Worm (Caenorhabditis elegans) whole organism, late embryonic: ENCODE results near the gene fbxb-19.

Experiments
- C38D4.7 ChIP-seq: fragments of 200-800 bp; sonication (Bioruptor generic); optimal IDR thresholded peaks from 2 replicates; lab custom pipeline; 2018; ENCODE audit warnings: mild to moderate bottlenecking, missing genetic modification characterization, moderate library complexity, missing compliant biosample characterization
- ahr-1 ChIP-seq: sonication (generic microtip); optimal IDR thresholded peaks from 2 replicates; lab custom pipeline; 2016; ENCODE audit warnings: missing genetic modification characterization, missing compliant biosample characterization
- ama-1 ChIP-seq: fragments of 150-350 bp; optimal IDR thresholded peaks from 2 replicates; lab custom pipeline; 2014
- ceh-14 ChIP-seq: sonication (generic microtip); optimal IDR thresholded peaks from 2 replicates; lab custom pipeline; 2016; ENCODE audit warnings: missing genotype, missing genetic modification characterization, missing compliant biosample characterization
- ceh-18 ChIP-seq: sonication (generic microtip); optimal IDR thresholded peaks from 2 replicates; lab custom pipeline; 2016; ENCODE audit warnings: missing genetic modification characterization, missing compliant biosample characterization
- ceh-19 ChIP-seq: fragments of 200-800 bp; sonication (Bioruptor generic); optimal IDR thresholded peaks from 2 replicates; lab custom pipeline; 2018; ENCODE audit warnings: mild to moderate bottlenecking, missing genetic modification characterization, missing compliant biosample characterization
- ceh-30 ChIP-seq: fragments of 150-350 bp; optimal IDR thresholded peaks from 2 replicates; lab custom pipeline; 2014; ENCODE audit warnings: missing biosample characterization, missing genetic modification characterization
- ceh-31 ChIP-seq: sonication (generic microtip); optimal IDR thresholded peaks from 2 replicates; lab custom pipeline; 2016; ENCODE audit warnings: missing genetic modification characterization, missing compliant biosample characterization
- ceh-45 ChIP-seq: fragments of 200-800 bp; sonication (Bioruptor generic); IDR thresholded peaks from 2 replicates; pipeline ENCODE4 v1.3.6; 2022; ENCODE audit warnings: missing genetic modification reagents, missing genetic modification characterization, missing compliant biosample characterization
- ceh-9 ChIP-seq: sonication (generic microtip); optimal IDR thresholded peaks from 2 replicates; lab custom pipeline; 2016; ENCODE audit warnings: mild to moderate bottlenecking, missing genetic modification characterization, inconsistent platforms, missing compliant biosample characterization
- dmd-4 ChIP-seq: sonication (generic microtip); optimal IDR thresholded peaks from 2 replicates; lab custom pipeline; 2016; ENCODE audit warnings: borderline replicate concordance, missing genetic modification characterization, missing compliant biosample characterization
- dve-1 ChIP-seq: sonication (generic microtip); optimal IDR thresholded peaks from 2 replicates; lab custom pipeline; 2017; ENCODE audit warnings: antibody characterized with exemption, mild to moderate bottlenecking, missing genetic modification characterization, missing compliant biosample characterization
- elt-2 ChIP-seq: sonication (generic microtip); optimal IDR thresholded peaks from 2 replicates; lab custom pipeline; 2016; ENCODE audit warnings: missing genetic modification reagents, missing genetic modification characterization, missing compliant biosample characterization
- eyg-1 ChIP-seq: sonication (generic microtip); optimal IDR thresholded peaks from 2 replicates; lab custom pipeline; 2016; ENCODE audit warnings: missing genotype, missing genetic modification characterization, missing compliant biosample characterization
- gmeb-2 ChIP-seq: sonication (generic microtip); optimal IDR thresholded peaks from 2 replicates; lab custom pipeline; 2016; ENCODE audit warnings: missing genetic modification characterization, inconsistent platforms, missing compliant biosample characterization
- hlh-30 ChIP-seq: sonication (generic microtip); optimal IDR thresholded peaks from 2 replicates; lab custom pipeline; 2017; ENCODE audit warnings: antibody characterized with exemption, missing genetic modification characterization, missing compliant biosample characterization; ENCODE audit not compliant: insufficient read depth
- hlh-6 ChIP-seq: sonication (generic microtip); optimal IDR thresholded peaks from 2 replicates; lab custom pipeline; 2016; ENCODE audit warnings: missing genotype, missing genetic modification characterization, missing compliant biosample characterization
- hlh-8 ChIP-seq: sonication (generic microtip); optimal IDR thresholded peaks from 2 replicates; lab custom pipeline; 2016; ENCODE audit warnings: missing genotype, missing genetic modification characterization, missing compliant biosample characterization
- mec-3 ChIP-seq: sonication (generic microtip); optimal IDR thresholded peaks from 2 replicates; lab custom pipeline; 2016; ENCODE audit warnings: borderline replicate concordance, missing genetic modification characterization, missing compliant biosample characterization
- nfya-1 ChIP-seq: sonication (generic microtip); optimal IDR thresholded peaks from 2 replicates; lab custom pipeline; 2017; ENCODE audit warnings: missing genetic modification characterization, mild to moderate bottlenecking, missing compliant biosample characterization, antibody characterized with exemption, moderate library complexity
- nhr-11 ChIP-seq: fragments of 150-350 bp; optimal IDR thresholded peaks from 2 replicates; lab custom pipeline; 2014; ENCODE audit warnings: missing biosample characterization, missing genetic modification characterization
- nhr-232 ChIP-seq: sonication (generic microtip); optimal IDR thresholded peaks from 2 replicates; lab custom pipeline; 2016; ENCODE audit warnings: missing genetic modification characterization, missing compliant biosample characterization
- pag-3 ChIP-seq: sonication (generic microtip); optimal IDR thresholded peaks from 2 replicates; lab custom pipeline; 2016; ENCODE audit warnings: missing compliant biosample characterization, missing genetic modification characterization, borderline replicate concordance
- pat-9 ChIP-seq: fragments of 200-800 bp; sonication (Bioruptor generic); optimal IDR thresholded peaks from 2 replicates; lab custom pipeline; 2018; ENCODE audit warnings: mild to moderate bottlenecking, missing genetic modification characterization, moderate library complexity, missing compliant biosample characterization
- pax-1 ChIP-seq: fragments of 150-350 bp; optimal IDR thresholded peaks from 2 replicates; lab custom pipeline; 2014; ENCODE audit warnings: missing biosample characterization, missing genetic modification characterization
- pha-4 ChIP-seq: fragments of 150-350 bp; optimal IDR thresholded peaks from 2 replicates; lab custom pipeline; 2018; ENCODE audit warnings: missing biosample characterization, missing genetic modification reagents, missing genetic modification characterization
- pqm-1 ChIP-seq: sonication (generic microtip); optimal IDR thresholded peaks from 2 replicates; lab custom pipeline; 2016; ENCODE audit warnings: missing genetic modification characterization, missing compliant biosample characterization
- pros-1 ChIP-seq: fragments of 150-350 bp; optimal IDR thresholded peaks from 2 replicates; lab custom pipeline; 2014; ENCODE audit warnings: missing biosample characterization, missing genetic modification reagents, missing genetic modification characterization
- ref-2 ChIP-seq: sonication (generic microtip); optimal IDR thresholded peaks from 2 replicates; lab custom pipeline; 2016; ENCODE audit warnings: missing genetic modification characterization, missing compliant biosample characterization
- sdc-2 ChIP-seq: sonication (generic microtip); optimal IDR thresholded peaks from 2 replicates; lab custom pipeline; 2016; ENCODE audit warnings: missing genotype, missing genetic modification characterization, missing compliant biosample characterization
- sox-4 ChIP-seq: sonication (generic microtip); optimal IDR thresholded peaks from 2 replicates; lab custom pipeline; 2017; ENCODE audit warnings: mild to moderate bottlenecking, missing genetic modification characterization, inconsistent platforms, missing compliant biosample characterization
- tbx-2 ChIP-seq: sonication (generic microtip); optimal IDR thresholded peaks from 2 replicates; lab custom pipeline; 2016; ENCODE audit warnings: missing genetic modification characterization, missing compliant biosample characterization
- unc-3 ChIP-seq, 2 experiments: fragments of 200-800 bp in 1 of 2; sonication (Bioruptor generic) in 1 of 2; sonication (generic microtip) in 1 of 2; conservative IDR thresholded peaks in 1 of 2; optimal IDR thresholded peaks in 1 of 2; 2 replicates each; pipeline versions ENCODE4 v1.3.6 to Lab custom; 2016 to 2022; ENCODE audit warnings: missing compliant biosample characterization in 2 of 2, missing genetic modification characterization in 2 of 2, missing genetic modification reagents in 1 of 2
- ztf-16 ChIP-seq: sonication (generic microtip); optimal IDR thresholded peaks from 2 replicates; lab custom pipeline; 2017; ENCODE audit warnings: missing genetic modification characterization, missing compliant biosample characterization

The fbxb-19 gene

DNA sequence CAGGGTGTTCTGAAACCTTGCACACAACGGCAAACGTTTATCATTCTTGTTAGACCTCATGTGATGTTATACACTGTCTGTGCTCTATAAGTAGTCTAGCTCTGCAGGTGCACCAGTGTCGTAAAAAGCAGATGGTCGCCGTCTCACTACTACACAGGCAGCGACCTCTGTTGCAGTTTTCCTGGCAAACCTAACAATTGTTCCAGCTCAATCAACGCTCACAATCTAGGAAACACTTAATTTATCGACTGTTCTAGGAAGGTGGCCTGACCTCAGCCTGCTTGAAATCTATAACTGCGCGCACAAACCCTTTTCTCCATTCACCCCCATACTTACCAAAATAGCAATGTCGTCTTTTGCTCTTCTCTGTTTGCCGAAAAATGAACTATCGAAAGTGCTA lies 35.3 kb upstream of the fbxb-19 start, which contains the start of gene fbxb-11:
Gene fbxb-11, plus strand, starts transcription at position 301 of the 400 bp plus-strand sequence.
- TF ChIP-seq sdc-2 (tag; lab: Kevin White, UChicago) = no peak
- TF ChIP-seq tbx-2 (tag; lab: Kevin White, UChicago) = no peak
- TF ChIP-seq hlh-8 (tag; lab: Kevin White, UChicago) = no peak
- TF ChIP-seq unc-3 (GFP tag; conservative IDR thresholded peaks at IDR 0.05; lab: Robert Waterston, UW) = no peak
- TF ChIP-seq unc-3 (tag; optimal IDR thresholded peaks at IDR 0.05; lab: Kevin White, UChicago) = no peak
- no peak for TF ChIP-seq ceh-9 (tag; lab: Kevin White, UChicago)
- TF ChIP-seq C38D4.7 (GFP tag; lab: Kevin White, UChicago) = no peak
- no peak for TF ChIP-seq dmd-4 (tag; lab: Kevin White, UChicago)

DNA sequence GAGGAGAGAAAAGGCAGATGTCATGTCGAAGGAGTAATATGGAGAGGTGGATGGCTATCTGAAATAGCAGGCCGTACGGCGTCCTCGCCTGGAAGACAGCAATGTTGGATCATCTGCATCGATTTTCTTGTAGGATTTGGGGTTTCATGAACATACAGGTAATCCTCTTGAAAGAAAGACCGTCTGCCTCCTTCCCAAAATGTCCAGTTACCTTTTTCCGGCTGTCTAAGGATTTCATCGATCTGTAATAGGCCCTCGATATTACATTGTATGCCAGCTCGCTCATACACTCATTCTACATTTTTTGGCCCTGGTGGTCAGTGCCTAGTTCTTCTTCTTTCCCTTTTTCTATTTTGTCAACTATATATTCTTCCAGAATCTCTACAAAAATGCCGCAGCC lies 33.4 kb upstream of the fbxb-19 start, which contains the start of the genes fbxb-5 and btb-8:
Gene fbxb-5, minus strand, starts transcription at position 101 of the 400 bp plus-strand sequence.
Gene btb-8, plus strand, starts transcription at position 377 of the 400 bp plus-strand sequence.
- no peak for TF ChIP-seq unc-3 (GFP tag; conservative IDR thresholded peaks at IDR 0.05; lab: Robert Waterston, UW)
- TF ChIP-seq unc-3 (tag; optimal IDR thresholded peaks at IDR 0.05; lab: Kevin White, UChicago) = no peak
- TF ChIP-seq nfya-1 (tag; lab: Kevin White, UChicago) = no peak
- TF ChIP-seq pros-1 (tag; lab: Kevin White, UChicago) = no peak
- no peak for TF ChIP-seq ceh-18
- TF ChIP-seq hlh-30 (tag; lab: Kevin White, UChicago) = no peak
- TF ChIP-seq dve-1 = no peak
- no peak for TF ChIP-seq ztf-16 (tag; lab: Kevin White, UChicago)
- no peak for TF ChIP-seq ahr-1 (tag; lab: Kevin White, UChicago)
- TF ChIP-seq eyg-1 (tag; lab: Kevin White, UChicago) = no peak
- TF ChIP-seq ceh-45 = no peak
- no peak for TF ChIP-seq mec-3 (tag; lab: Kevin White, UChicago)
- TF ChIP-seq ceh-14 = no peak
- TF ChIP-seq ceh-9 (tag; lab: Kevin White, UChicago) = no peak
- no peak for TF ChIP-seq ama-1
- TF ChIP-seq nhr-232 (tag; lab: Kevin White, UChicago) = no peak
- no peak for TF ChIP-seq hlh-6
- no peak for TF ChIP-seq nhr-11 (tag; lab: Kevin White, UChicago)
- no peak for TF ChIP-seq pqm-1 (tag; lab: Kevin White, UChicago)
- TF ChIP-seq pax-1 = no peak
- no peak for TF ChIP-seq sox-4 (tag; lab: Kevin White, UChicago)

DNA sequence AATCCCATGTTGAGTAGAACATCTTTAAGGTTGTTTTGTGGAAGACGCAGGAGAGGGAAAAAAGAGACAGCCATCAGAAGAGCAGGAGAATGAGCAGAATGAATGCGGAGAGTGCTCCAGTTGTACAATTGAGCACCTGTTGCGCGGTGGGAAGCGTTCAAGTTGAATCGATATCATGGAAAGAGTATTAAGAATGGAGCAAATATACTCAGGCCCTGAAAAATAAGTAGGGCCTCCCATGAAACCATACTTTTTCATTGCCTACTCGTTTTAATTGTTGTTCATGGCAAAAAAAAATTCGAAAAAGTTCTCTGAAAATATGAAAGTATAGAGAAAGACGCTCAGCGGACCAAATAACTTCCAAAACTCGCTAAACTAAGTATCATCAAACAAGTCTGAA lies 30.2 kb upstream of the fbxb-19 start, which contains the start of gene fbxb-48:
Gene fbxb-48, minus strand, starts transcription at position 101 of the 400 bp plus-strand sequence.
- TF ChIP-seq pat-9 (no peak), ceh-31 (tag; lab: Kevin White, UChicago) (no peak), ceh-45 (no peak), ceh-9 (tag; lab: Kevin White, UChicago) (no peak), pros-1 (tag; lab: Kevin White, UChicago) (no peak), ceh-30 (tag; lab: Kevin White, UChicago) (no peak), ceh-18 (no peak), pha-4 (tag; lab: Kevin White, UChicago) (no peak), ceh-14 (no peak), elt-2 (tag; lab: Kevin White, UChicago) (no peak), ref-2 (tag; lab: Kevin White, UChicago) (no peak), pag-3 (tag; lab: Kevin White, UChicago) (no peak)

DNA sequence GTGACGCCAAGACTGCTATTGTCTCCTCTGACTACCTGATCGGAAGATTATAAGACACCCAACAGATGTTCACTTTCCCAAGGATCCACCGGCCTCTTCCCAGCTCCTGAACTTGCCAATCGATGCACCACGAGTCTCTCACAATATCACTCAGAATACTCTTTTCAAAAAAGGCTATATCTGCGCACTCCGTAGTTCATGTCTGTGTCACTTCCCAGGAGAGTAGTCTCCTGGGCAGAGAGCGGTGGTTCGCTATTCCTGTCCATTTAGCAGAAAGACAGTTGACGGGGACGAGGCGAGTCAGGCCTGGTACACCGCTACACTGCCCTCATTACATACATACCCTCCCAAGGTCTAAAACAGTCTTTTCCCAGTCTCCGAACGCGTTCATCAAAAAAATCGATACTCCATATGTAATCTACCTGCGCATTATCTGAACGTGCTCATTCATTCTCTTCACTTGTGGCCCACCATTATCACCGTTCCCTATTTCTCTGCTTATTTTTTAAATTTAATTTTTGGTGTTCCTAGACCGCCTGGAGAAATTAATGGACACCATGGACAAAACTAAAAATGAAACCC lies 25.9 kb upstream of the fbxb-19 start, which contains the start of gene btb-6:
Gene btb-6, plus strand, starts transcription at position 532 of the 582 bp plus-strand sequence.
- TF ChIP-seq ceh-19 (GFP tag; lab: Kevin White, UChicago) = no peak
- no peak for TF ChIP-seq ahr-1 (tag; lab: Kevin White, UChicago)
- TF ChIP-seq gmeb-2 = no peak
